Fruit fly (Drosophila melanogaster): ENCODE measurements around the gene CG14636.

DNA sequence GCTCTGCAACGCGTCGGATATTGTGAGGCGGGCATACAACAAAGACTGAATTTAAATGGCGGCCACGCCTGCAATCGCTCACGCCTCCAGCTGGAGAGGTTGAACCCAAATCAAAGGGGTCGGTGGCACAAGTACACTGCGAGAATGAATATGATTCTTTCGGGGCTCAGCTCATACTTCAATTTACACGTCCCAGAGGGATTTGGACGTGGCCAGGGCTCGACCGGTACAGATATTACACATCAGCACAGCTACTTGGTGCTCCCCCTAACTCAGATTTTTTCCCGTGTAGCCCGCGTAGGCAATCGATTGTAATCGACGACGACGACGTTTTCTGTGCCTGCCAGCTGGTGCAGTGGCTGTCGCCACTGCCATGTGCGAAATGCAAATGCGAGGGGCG, 1.1 kb downstream of the CG14636 start:
- TF ChIP-seq Lpt (GFP tag; optimal IDR thresholded peaks at IDR 0.05) (peak; percentile 87), CG16779 (tag; optimal IDR thresholded peaks at IDR 0.05) (peak; percentile 65), CG8119 (GFP tag; IDR thresholded peaks at IDR 0.05) (peak; percentile 88), achi (GFP tag; optimal IDR thresholded peaks at IDR 0.05) (peak; percentile 84), Blimp-1 (GFP tag; optimal IDR thresholded peaks at IDR 0.05) (no peak), OdsH (GFP tag; optimal IDR thresholded peaks at IDR 0.05) (peak; percentile 92), dac (GFP tag; optimal IDR thresholded peaks at IDR 0.05) (peak; percentile 83), svp (GFP tag) (peak; percentile 94), CG34406 (GFP tag; optimal IDR thresholded peaks at IDR 0.05) (peak; percentile 77), eg (GFP tag; IDR thresholded peaks at IDR 0.05) (peak; percentile 95), CG6808 (GFP tag; optimal IDR thresholded peaks at IDR 0.05) (peak; percentile 87), Gug (GFP tag; IDR thresholded peaks at IDR 0.05) (peak; percentile 90)
